Worm (Caenorhabditis elegans) whole organism, L3 larva: ENCODE measurements around the gene C50B8.4.

Source experiments
- R02D3.7 ChIP-seq: fragments of 150-350 bp; optimal IDR thresholded peaks from 2 replicates; lab custom pipeline; 2014; ENCODE audit warnings: missing biosample characterization, missing genetic modification characterization
- nhr-237 ChIP-seq: fragments of 150-350 bp; optimal IDR thresholded peaks from 2 replicates; lab custom pipeline; 2014; ENCODE audit warnings: missing biosample characterization, missing genetic modification characterization
- ztf-11 ChIP-seq: fragments of 150-350 bp; optimal IDR thresholded peaks from 2 replicates; lab custom pipeline; 2014; ENCODE audit warnings: missing biosample characterization, missing genetic modification characterization

DNA sequence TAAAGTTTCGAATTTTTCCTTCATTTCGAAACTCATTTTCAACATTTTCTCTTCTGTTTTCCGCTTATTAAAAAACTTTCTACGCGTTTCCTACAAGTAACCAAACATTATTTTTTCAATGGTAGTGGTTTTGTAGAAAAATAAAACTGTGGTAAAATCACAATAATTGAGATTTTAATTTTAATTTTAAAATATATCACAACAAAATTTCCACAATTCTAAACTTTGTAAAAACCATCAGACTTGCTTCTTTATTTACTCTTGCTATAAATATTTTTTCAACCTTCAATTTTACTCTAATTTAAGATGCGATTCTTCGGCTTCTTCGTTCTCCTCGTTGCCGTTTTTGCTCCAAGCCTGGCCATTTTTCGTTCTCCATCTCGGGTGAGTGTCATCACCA is 16.1 kb downstream of the C50B8.4 start, which contains the start of gene F53F4.17:
- no peak for TF ChIP-seq ztf-11 (tag; lab: Kevin White, UChicago)
- TF ChIP-seq nhr-237 (tag; lab: Kevin White, UChicago), result no peak
- TF ChIP-seq R02D3.7 (tag; lab: Kevin White, UChicago), result no peak
